Worm (Caenorhabditis elegans) whole organism, early embryonic: ENCODE results near the gene chil-10.

ENCODE experiments used
- ama-1 ChIP-seq: fragments of 150-350 bp; optimal IDR thresholded peaks from 2 replicates; lab custom pipeline; 2014
- flt-1 ChIP-seq: fragments of 200-800 bp; sonication (Bioruptor generic); IDR thresholded peaks from 2 replicates; pipeline ENCODE4 v1.3.6; 2022; ENCODE audit warnings: missing genetic modification characterization, missing compliant biosample characterization
- tbx-11 ChIP-seq: fragments of 200-800 bp; sonication (Bioruptor generic); IDR thresholded peaks from 2 replicates; pipeline ENCODE4 v1.3.6; 2022; ENCODE audit warnings: missing genetic modification characterization, missing compliant biosample characterization
- tbx-37 ChIP-seq: fragments of 200-800 bp; sonication (Bioruptor generic); conservative IDR thresholded peaks from 2 replicates; pipeline ENCODE4 v1.3.6; 2022; ENCODE audit warnings: missing genetic modification reagents, missing genetic modification characterization, missing compliant biosample characterization

ce11 chrX:970072-970471 lies 12.4 kb downstream of the chil-10 start, which contains the start of gene C44C1.6:
- TF ChIP-seq tbx-11 = no peak
- no peak for TF ChIP-seq ama-1 (lab: Kevin White, UChicago)
- TF ChIP-seq flt-1 = no peak
- TF ChIP-seq tbx-37 (GFP tag; lab: Robert Waterston, UW) = no peak
